Fruit fly (Drosophila melanogaster) whole organism, prepupa: ENCODE measurements around the gene CG6231.

Experiments used
- Blimp-1 ChIP-seq: fragments of 200-800 bp; sonication (Bioruptor generic); optimal IDR thresholded peaks from 3 replicates; lab custom pipeline; 2017; ENCODE audit warnings: missing biosample characterization, missing genetic modification characterization, mild to moderate bottlenecking, moderate library complexity, missing genetic modification reagents
- CG10631 ChIP-seq: fragments of 200-800 bp; sonication (Bioruptor generic); optimal IDR thresholded peaks from 2 replicates; lab custom pipeline; 2016; ENCODE audit warnings: missing biosample characterization, missing genetic modification characterization
- CG10669 ChIP-seq: fragments of 200-800 bp; sonication (Bioruptor generic); optimal IDR thresholded peaks from 3 replicates; lab custom pipeline; 2018; ENCODE audit warnings: missing biosample characterization, mild to moderate bottlenecking, missing genetic modification characterization, moderate library complexity
- CG11294 ChIP-seq: fragments of 200-800 bp; sonication (Bioruptor generic); IDR thresholded peaks from 2 replicates; pipeline ENCODE4 v1.3.6; 2022; ENCODE audit warnings: missing biosample characterization, missing genetic modification characterization
- CG11902 ChIP-seq: fragments of 200-800 bp; sonication (Bioruptor generic); optimal IDR thresholded peaks from 3 replicates; lab custom pipeline; 2016; ENCODE audit warnings: missing biosample characterization, missing genetic modification characterization
- CG15336 ChIP-seq: fragments of 200-800 bp; sonication (Bioruptor generic); IDR thresholded peaks from 2 replicates; pipeline ENCODE4 v1.3.6; 2022; ENCODE audit warnings: missing biosample characterization, missing genetic modification characterization
- CG32006 ChIP-seq: fragments of 200-800 bp; sonication (Bioruptor generic); optimal IDR thresholded peaks from 3 replicates; lab custom pipeline; 2017; ENCODE audit warnings: missing biosample characterization, mild to moderate bottlenecking, missing genetic modification characterization
- CG34406 ChIP-seq: fragments of 200-800 bp; sonication (Bioruptor generic); optimal IDR thresholded peaks from 3 replicates; lab custom pipeline; 2016; ENCODE audit warnings: missing biosample characterization, missing genetic modification characterization
- CG4318 ChIP-seq: fragments of 200-800 bp; sonication (Bioruptor generic); optimal IDR thresholded peaks from 3 replicates; lab custom pipeline; 2017; ENCODE audit warnings: missing biosample characterization, mild to moderate bottlenecking, missing genetic modification characterization
- CG6163 ChIP-seq: fragments of 200-800 bp; sonication (Bioruptor generic); IDR thresholded peaks from 3 replicates; pipeline ENCODE4 v1.3.6; 2022; ENCODE audit warnings: missing biosample characterization, missing genetic modification characterization
- CG6276 ChIP-seq: fragments of 200-800 bp; sonication (Bioruptor generic); optimal IDR thresholded peaks from 2 replicates; lab custom pipeline; 2017; ENCODE audit warnings: missing biosample characterization, mild to moderate bottlenecking, missing genetic modification characterization
- CG6808 ChIP-seq: fragments of 200-800 bp; sonication (Bioruptor generic); optimal IDR thresholded peaks from 3 replicates; lab custom pipeline; 2017; ENCODE audit warnings: missing biosample characterization, missing genetic modification characterization, mild to moderate bottlenecking, moderate library complexity, missing genetic modification reagents
- CG6854 ChIP-seq: fragments of 200-800 bp; sonication (Bioruptor generic); optimal IDR thresholded peaks from 2 replicates; lab custom pipeline; 2017; ENCODE audit warnings: missing biosample characterization, mild to moderate bottlenecking, missing genetic modification characterization
- CG7368 ChIP-seq: fragments of 200-800 bp; sonication (Bioruptor generic); optimal IDR thresholded peaks from 3 replicates; lab custom pipeline; 2016; ENCODE audit warnings: missing biosample characterization, missing genetic modification characterization
- CG8119 ChIP-seq: fragments of 200-800 bp; sonication (Bioruptor generic); IDR thresholded peaks from 3 replicates; pipeline ENCODE4 v1.3.6; 2022; ENCODE audit warnings: missing biosample characterization, missing genetic modification characterization
- CG8632 ChIP-seq: fragments of 200-800 bp; sonication (Bioruptor generic); optimal IDR thresholded peaks from 3 replicates; lab custom pipeline; 2016; ENCODE audit warnings: missing biosample characterization, missing genetic modification characterization
- Eip75B ChIP-seq: fragments of 200-800 bp; sonication (Bioruptor generic); optimal IDR thresholded peaks from 3 replicates; lab custom pipeline; 2016; ENCODE audit warnings: missing biosample characterization, missing genetic modification characterization
- Eip78C ChIP-seq: fragments of 200-800 bp; sonication (Bioruptor generic); peaks from one replicate; lab custom pipeline; 2016; ENCODE audit warnings: missing biosample characterization, missing genetic modification characterization
- Eip93F ChIP-seq: fragments of 200-800 bp; sonication (Bioruptor generic); optimal IDR thresholded peaks from 2 replicates; lab custom pipeline; 2016; ENCODE audit warnings: missing biosample characterization, mild to moderate bottlenecking, missing genetic modification characterization
- Ets21C ChIP-seq: fragments of 200-800 bp; sonication (Bioruptor generic); optimal IDR thresholded peaks from 3 replicates; lab custom pipeline; 2016; ENCODE audit warnings: missing biosample characterization, missing genetic modification characterization
- Gug ChIP-seq: fragments of 200-800 bp; sonication (Bioruptor generic); IDR thresholded peaks from 2 replicates; pipeline ENCODE4 v1.3.6; 2022; ENCODE audit warnings: missing biosample characterization, missing genetic modification characterization
- Hr38 ChIP-seq: sonication (Bioruptor generic); optimal IDR thresholded peaks from 2 replicates; lab custom pipeline; 2016; ENCODE audit warnings: missing biosample characterization, missing genetic modification characterization
- Hr39 ChIP-seq: fragments of 200-800 bp; sonication (Bioruptor generic); optimal IDR thresholded peaks from 2 replicates; lab custom pipeline; 2016; ENCODE audit warnings: missing biosample characterization, missing genetic modification characterization
- Hr4 ChIP-seq: fragments of 200-800 bp; sonication (Bioruptor generic); optimal IDR thresholded peaks from 3 replicates; lab custom pipeline; 2016; ENCODE audit warnings: missing biosample characterization, missing genetic modification characterization
- Lpt ChIP-seq: fragments of 200-800 bp; sonication (Bioruptor generic); optimal IDR thresholded peaks from 3 replicates; lab custom pipeline; 2016; ENCODE audit warnings: missing biosample characterization, missing genetic modification characterization
- Met ChIP-seq: fragments of 200-800 bp; sonication (Bioruptor generic); optimal IDR thresholded peaks from 3 replicates; lab custom pipeline; 2016; ENCODE audit warnings: missing biosample characterization, missing genetic modification characterization
- OdsH ChIP-seq: fragments of 200-800 bp; sonication (Bioruptor generic); optimal IDR thresholded peaks from 3 replicates; lab custom pipeline; 2016; ENCODE audit warnings: missing biosample characterization, missing genetic modification characterization
- Smox ChIP-seq: fragments of 200-800 bp; sonication (Bioruptor generic); optimal IDR thresholded peaks from 3 replicates; lab custom pipeline; 2016; ENCODE audit warnings: missing biosample characterization, missing genetic modification characterization
- Sox102F ChIP-seq: fragments of 200-800 bp; sonication (Bioruptor generic); optimal IDR thresholded peaks from 2 replicates; lab custom pipeline; 2016; ENCODE audit warnings: missing biosample characterization, mild to moderate bottlenecking, missing genetic modification characterization
- achi ChIP-seq: fragments of 200-800 bp; sonication (Bioruptor generic); optimal IDR thresholded peaks from 3 replicates; lab custom pipeline; 2016; ENCODE audit warnings: missing biosample characterization, missing genetic modification characterization
- acj6 ChIP-seq: fragments of 200-800 bp; sonication (Bioruptor generic); optimal IDR thresholded peaks from 3 replicates; lab custom pipeline; 2016; ENCODE audit warnings: missing biosample characterization, missing genetic modification characterization
- cyc ChIP-seq: fragments of 200-800 bp; sonication (Bioruptor generic); optimal IDR thresholded peaks from 3 replicates; lab custom pipeline; 2016; ENCODE audit warnings: missing biosample characterization, missing genetic modification characterization
- dsx ChIP-seq: fragments of 200-800 bp; optimal IDR thresholded peaks from 3 replicates; lab custom pipeline; 2019; ENCODE audit warnings: missing biosample characterization, mild to moderate bottlenecking, missing genetic modification characterization, moderate library complexity; ENCODE audit not compliant: poor library complexity, severe bottlenecking
- eg ChIP-seq: fragments of 200-800 bp; sonication (Bioruptor generic); IDR thresholded peaks from 3 replicates; pipeline ENCODE4 v1.3.6; 2022; ENCODE audit warnings: missing biosample characterization, missing genetic modification characterization
- esn ChIP-seq: fragments of 200-800 bp; sonication (Bioruptor generic); optimal IDR thresholded peaks from 2 replicates; lab custom pipeline; 2016; ENCODE audit warnings: missing biosample characterization, mild to moderate bottlenecking, missing genetic modification characterization, moderate library complexity
- fd59A ChIP-seq: fragments of 200-800 bp; sonication (Bioruptor generic); optimal IDR thresholded peaks from 2 replicates; lab custom pipeline; 2017; ENCODE audit warnings: missing biosample characterization, mild to moderate bottlenecking, missing genetic modification characterization, missing genetic modification reagents
- fd85E ChIP-seq: fragments of 200-800 bp; sonication (Bioruptor generic); optimal IDR thresholded peaks from 3 replicates; lab custom pipeline; 2016; ENCODE audit warnings: missing biosample characterization, missing genetic modification characterization
- fkh ChIP-seq: fragments of 200-800 bp; sonication (Bioruptor generic); optimal IDR thresholded peaks from 3 replicates; lab custom pipeline; 2017; ENCODE audit warnings: missing biosample characterization, mild to moderate bottlenecking, missing genetic modification characterization, moderate library complexity
- lz ChIP-seq: fragments of 200-800 bp; sonication (Bioruptor generic); optimal IDR thresholded peaks from 3 replicates; lab custom pipeline; 2016; ENCODE audit warnings: missing biosample characterization, missing genetic modification characterization
- net ChIP-seq: fragments of 200-800 bp; sonication (Bioruptor generic); optimal IDR thresholded peaks from 3 replicates; lab custom pipeline; 2016; ENCODE audit warnings: missing biosample characterization, missing genetic modification characterization
- salr ChIP-seq, 2 experiments: fragments of 200-800 bp; sonication (Bioruptor generic); optimal IDR thresholded peaks; 3 replicates each; lab custom pipeline; 2016 to 2018; ENCODE audit warnings: missing biosample characterization in 2 of 2, missing genetic modification characterization in 2 of 2, mild to moderate bottlenecking in 1 of 2
- spab ChIP-seq: fragments of 200-800 bp; sonication (Bioruptor generic); optimal IDR thresholded peaks from 2 replicates; lab custom pipeline; 2017; ENCODE audit warnings: missing biosample characterization, mild to moderate bottlenecking, missing genetic modification characterization, missing genetic modification reagents
- svp ChIP-seq: fragments of 200-800 bp; sonication (Bioruptor generic); peaks from one replicate; lab custom pipeline; 2016; ENCODE audit warnings: missing biosample characterization, missing genetic modification characterization
- topi ChIP-seq: fragments of 200-800 bp; sonication (Bioruptor generic); optimal IDR thresholded peaks from 3 replicates; lab custom pipeline; 2016; ENCODE audit warnings: missing biosample characterization, missing genetic modification characterization
- vri ChIP-seq: fragments of 200-800 bp; sonication (Bioruptor generic); optimal IDR thresholded peaks from 3 replicates; lab custom pipeline; 2016; ENCODE audit warnings: missing biosample characterization, mild to moderate bottlenecking, missing genetic modification characterization

Gene CG6231

DNA sequence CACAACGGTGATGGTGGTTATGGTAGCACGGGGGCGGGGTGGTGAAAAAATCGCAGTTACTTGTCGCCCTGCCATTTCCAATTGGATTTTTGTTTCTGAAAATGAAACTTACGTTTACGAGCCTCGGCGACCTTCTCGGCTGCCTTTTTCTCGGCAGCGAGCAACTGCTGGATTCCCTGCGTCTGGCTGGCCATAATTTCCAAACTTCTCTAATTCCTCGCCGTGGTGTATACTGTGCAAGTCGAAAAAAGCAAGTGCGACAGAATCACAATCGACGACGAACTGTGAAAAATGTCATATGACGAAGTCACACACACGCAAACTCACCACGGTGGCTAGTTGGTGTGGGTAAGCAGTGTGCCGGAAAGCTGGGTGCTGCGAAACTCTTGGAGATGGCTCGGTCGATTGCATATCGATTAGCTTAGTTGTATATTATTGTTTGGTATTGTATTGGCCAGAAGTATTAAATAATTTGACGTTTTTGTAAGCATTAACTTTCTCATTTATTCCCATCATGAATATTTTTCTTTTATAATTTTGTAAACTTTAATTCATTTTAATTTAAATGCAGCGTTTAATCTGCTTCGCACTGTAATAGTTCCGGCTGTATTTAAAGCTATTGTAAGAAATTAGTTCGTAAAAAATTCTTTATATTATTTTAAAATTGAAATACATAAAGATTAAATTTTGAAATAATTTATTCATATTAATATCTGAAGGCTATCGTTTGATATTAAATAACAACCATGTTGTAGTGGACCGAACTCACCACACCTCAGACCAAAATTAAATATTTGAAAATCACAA, 11.8 kb upstream of the CG6231 start, which contains the start of gene Vha13 (continued):
- TF ChIP-seq CG8119 (GFP tag; lab: Robert Waterston, UW) (peak; percentile 31; the same call in 1 of the 3 replicates), Blimp-1 (peak; percentile 10)

DNA sequence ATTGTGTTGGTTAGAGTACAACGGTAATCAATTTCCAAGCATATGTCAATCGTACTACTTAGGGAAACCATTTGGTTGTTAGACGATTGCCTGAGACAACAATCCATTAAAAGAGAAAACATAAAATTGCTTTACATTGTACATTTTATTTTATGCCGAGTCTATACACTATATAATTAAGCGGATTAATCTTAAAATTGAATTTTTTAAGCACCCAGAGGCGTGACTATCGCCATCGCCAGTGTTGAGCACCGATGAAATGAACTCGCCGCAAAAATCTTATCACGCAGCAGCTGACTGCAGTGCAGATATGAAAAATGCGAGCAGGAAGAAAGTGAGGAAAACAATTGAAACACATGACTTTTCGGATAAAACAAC, 10.4 kb upstream of the CG6231 start:
- peak; percentile 23 for TF ChIP-seq topi (GFP tag; lab: Kevin White, UChicago)
- TF ChIP-seq Eip78C (GFP tag; lab: Kevin White, UChicago): peak; percentile 68
- no peak for TF ChIP-seq CG8119 (GFP tag; lab: Robert Waterston, UW)
- no peak for TF ChIP-seq CG8632 (GFP tag; lab: Kevin White, UChicago)
- TF ChIP-seq spab (GFP tag; lab: Kevin White, UChicago): no peak
- no peak for TF ChIP-seq fd85E (GFP tag; lab: Kevin White, UChicago)
- TF ChIP-seq esn (GFP tag; lab: Kevin White, UChicago): peak; percentile 35
- TF ChIP-seq CG11902 (GFP tag; lab: Kevin White, UChicago): no peak
- TF ChIP-seq CG7368 (GFP tag; lab: Kevin White, UChicago): no peak

DNA sequence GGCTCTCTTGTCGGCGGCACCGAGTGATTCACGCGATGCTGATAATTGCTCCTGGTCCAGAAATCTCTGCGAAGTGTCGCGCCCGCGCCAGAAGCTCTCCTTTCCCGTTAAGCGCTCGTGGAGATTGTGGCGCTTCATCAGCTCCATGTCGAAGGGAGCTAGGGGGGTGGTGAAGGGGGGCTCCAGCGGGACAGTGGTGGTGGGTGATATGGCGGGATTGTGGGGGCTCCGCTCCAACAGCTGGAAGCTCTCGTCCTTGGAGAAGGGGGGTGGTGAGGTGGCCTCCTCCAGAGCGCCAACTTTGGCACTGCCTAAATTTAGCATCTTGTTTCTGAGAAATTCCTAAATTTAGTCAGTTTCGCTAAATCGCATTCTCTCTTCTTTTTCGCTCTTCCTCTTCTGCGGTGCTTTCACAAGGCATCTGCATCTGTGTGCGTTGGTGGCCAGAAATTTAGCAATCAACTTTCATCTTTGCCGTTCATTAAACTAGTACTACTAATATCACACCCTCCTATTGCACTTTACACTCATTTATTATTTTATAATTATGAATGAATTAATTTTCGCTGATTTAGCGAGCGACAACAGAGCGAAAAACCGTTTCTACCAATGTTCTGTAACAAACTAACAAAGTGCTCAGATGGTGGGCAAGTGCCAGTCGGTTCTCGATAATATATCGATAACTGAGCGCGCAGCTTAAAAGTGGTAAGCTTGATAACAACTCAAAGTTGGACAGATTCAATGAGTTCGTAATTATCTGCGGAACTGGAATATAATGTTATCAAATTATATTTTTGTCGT, 9.8 kb upstream of the CG6231 start, which contains the start of gene subdued:
Gene subdued (minus strand): TSS at position 631 of the 801 bp plus-strand sequence.
- no peak for TF ChIP-seq CG6808 (GFP tag; lab: Kevin White, UChicago)
- peak; percentile 46 for TF ChIP-seq svp (GFP tag; lab: Kevin White, UChicago)
- no peak for TF ChIP-seq CG6163
- no peak for TF ChIP-seq spab (GFP tag; lab: Kevin White, UChicago)
- TF ChIP-seq cyc: no peak
- no peak for TF ChIP-seq topi (GFP tag; lab: Kevin White, UChicago)
- TF ChIP-seq Smox (GFP tag; lab: Kevin White, UChicago): peak; percentile 25
- no peak for TF ChIP-seq CG34406 (GFP tag; lab: Kevin White, UChicago)
- TF ChIP-seq fd59A (GFP tag; lab: Kevin White, UChicago): no peak
- peak; percentile 5 for TF ChIP-seq Eip75B
- peak; percentile 68 for TF ChIP-seq dsx (GFP tag; lab: Kevin White, UChicago)
- TF ChIP-seq esn (GFP tag; lab: Kevin White, UChicago): no peak
- no peak for TF ChIP-seq lz
- no peak for TF ChIP-seq salr (GFP tag; optimal IDR thresholded peaks at IDR 0.05; lab: Kevin White, UChicago)
- TF ChIP-seq acj6: no peak
- TF ChIP-seq Hr38 (GFP tag; lab: Kevin White, UChicago): no peak
- no peak for TF ChIP-seq fd85E (GFP tag; lab: Kevin White, UChicago)
- no peak for TF ChIP-seq vri (GFP tag; lab: Kevin White, UChicago)
- no peak for TF ChIP-seq CG6276 (GFP tag; lab: Kevin White, UChicago)
- peak; percentile 25; the same call in 1 of the 2 replicates for TF ChIP-seq CG15336 (GFP tag; lab: Robert Waterston, UW)
- TF ChIP-seq Lpt (GFP tag; lab: Kevin White, UChicago): no peak
- TF ChIP-seq Met (GFP tag; lab: Kevin White, UChicago): no peak
- no peak for TF ChIP-seq Gug
- TF ChIP-seq CG11294 (GFP tag; lab: Robert Waterston, UW): no peak
- TF ChIP-seq OdsH (GFP tag; lab: Kevin White, UChicago): no peak
- no peak for TF ChIP-seq achi (GFP tag; lab: Kevin White, UChicago)
- TF ChIP-seq CG6854: no peak
- TF ChIP-seq Eip93F (GFP tag; lab: Kevin White, UChicago): peak; percentile 51
- no peak for TF ChIP-seq CG10631 (GFP tag; lab: Kevin White, UChicago)
- no peak for TF ChIP-seq Ets21C (GFP tag; lab: Kevin White, UChicago)
- no peak for TF ChIP-seq fkh
- TF ChIP-seq CG4318 (GFP tag; lab: Kevin White, UChicago): no peak
- TF ChIP-seq eg: no peak
- TF ChIP-seq Hr39: no peak
- TF ChIP-seq CG32006 (GFP tag; lab: Kevin White, UChicago): no peak
- no peak for TF ChIP-seq Sox102F (GFP tag; lab: Kevin White, UChicago)
- TF ChIP-seq Eip78C (GFP tag; lab: Kevin White, UChicago): peak; percentile 81
- no peak for TF ChIP-seq Hr4 (GFP tag; lab: Kevin White, UChicago)
- no peak for TF ChIP-seq CG10669 (GFP tag; lab: Kevin White, UChicago)
- TF ChIP-seq net (GFP tag; lab: Kevin White, UChicago): no peak
